Worm (Caenorhabditis elegans): ENCODE data around the gene plc-1.

- TF ChIP-seq blmp-1 (tag; optimal IDR thresholded peaks at IDR 0.05) = no peak
- TF ChIP-seq ztf-11 (tag; optimal IDR thresholded peaks at IDR 0.05) = no peak
- no peak for TF ChIP-seq unc-62 (GFP tag; optimal IDR thresholded peaks at IDR 0.05)
- TF ChIP-seq nhr-76 (tag; optimal IDR thresholded peaks at IDR 0.05) = no peak
- no peak for TF ChIP-seq lin-13 (tag; optimal IDR thresholded peaks at IDR 0.05)
These were observed 21.2 kb upstream of the plc-1 start for ce11 chrX:10859622-10860021.

Data from whole organism, mixed stage, embryonic.